Worm (Caenorhabditis elegans): Measurements from ENCODE around the gene col-13.

ce11 chrV:10433721-10434120 is 12.0 kb upstream of the col-13 start, which contains the start of gene Y32F6A.4:
- TF ChIP-seq madf-10 (tag; optimal IDR thresholded peaks at IDR 0.05), result no peak
- TF ChIP-seq ztf-28 (GFP tag; IDR thresholded peaks at IDR 0.05), result no peak
- no peak for TF ChIP-seq chd-7 (tag; optimal IDR thresholded peaks at IDR 0.05)
- TF ChIP-seq xnd-1 (tag; optimal IDR thresholded peaks at IDR 0.05), result no peak
- no peak for TF ChIP-seq C06A6.2 (GFP tag; conservative IDR thresholded peaks at IDR 0.05)
- no peak for TF ChIP-seq snpc-4 (GFP tag; optimal IDR thresholded peaks at IDR 0.05)
- no peak for TF ChIP-seq snpc-4 (tag; optimal IDR thresholded peaks at IDR 0.05)
- TF ChIP-seq lin-35 (GFP tag; optimal IDR thresholded peaks at IDR 0.05), result no peak
- no peak for TF ChIP-seq egl-44 (GFP tag; IDR thresholded peaks at IDR 0.05)
- TF ChIP-seq gei-17 (GFP tag; optimal IDR thresholded peaks at IDR 0.05), result no peak
- TF ChIP-seq unc-62 (GFP tag; optimal IDR thresholded peaks at IDR 0.05), result no peak
- TF ChIP-seq dpff-1 (tag; optimal IDR thresholded peaks at IDR 0.05), result no peak
- no peak for TF ChIP-seq F37B4.10 (GFP tag; IDR thresholded peaks at IDR 0.05)
- no peak for TF ChIP-seq mxl-1 (tag; optimal IDR thresholded peaks at IDR 0.05)
